Worm (Caenorhabditis elegans) whole organism, L2 larva: ENCODE measurements around the gene Y59H11AR.10.

Experiments used
- ama-1 ChIP-seq: fragments of 150-350 bp; optimal IDR thresholded peaks from 2 replicates; lab custom pipeline; 2018; ENCODE audit warnings: inconsistent platforms
- mab-5 ChIP-seq: fragments of 150-350 bp; optimal IDR thresholded peaks from 2 replicates; lab custom pipeline; 2014; ENCODE audit warnings: missing biosample characterization, missing genetic modification characterization

DNA sequence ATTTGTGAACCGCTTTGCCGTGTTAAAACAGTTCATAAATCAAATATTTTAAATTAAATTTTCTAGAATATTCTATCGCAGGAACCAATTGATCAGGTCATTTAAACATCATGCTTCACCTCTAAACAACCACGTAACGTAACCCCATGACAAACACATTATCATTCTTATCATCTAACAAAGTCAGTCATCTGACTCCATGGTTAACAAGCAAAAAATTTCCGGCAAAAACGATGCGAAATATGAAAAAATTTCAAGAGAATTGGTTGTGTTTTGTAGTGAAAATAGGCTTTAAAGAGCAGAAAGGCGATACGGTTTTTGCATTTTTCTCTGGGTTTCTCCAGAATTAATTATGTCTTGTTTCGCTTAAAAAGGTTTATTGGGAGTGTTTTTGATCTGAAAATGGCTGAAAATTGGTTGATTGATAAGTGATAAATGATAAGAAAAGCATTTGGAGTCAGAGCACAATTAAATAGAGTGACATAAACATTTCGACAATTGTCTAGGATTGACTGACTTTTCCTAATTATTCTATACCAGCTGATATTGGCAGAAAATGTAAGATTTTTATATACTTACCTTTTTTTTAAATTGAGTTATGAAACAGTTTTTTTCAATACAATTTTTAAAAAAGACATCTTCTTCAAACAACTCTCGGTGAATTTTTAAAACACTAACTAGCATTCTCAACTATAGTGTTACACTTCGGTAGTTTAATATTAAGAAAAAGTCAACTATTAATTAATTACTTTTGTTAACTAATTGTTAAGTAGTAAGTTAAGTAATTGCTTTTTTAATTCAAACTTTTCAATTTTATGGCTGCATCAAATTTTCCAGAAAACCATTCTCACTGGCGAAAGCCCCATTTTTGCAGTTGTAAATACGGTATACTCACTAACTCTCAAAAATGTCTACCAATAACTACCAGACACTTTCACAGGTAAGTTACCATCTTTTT is 17.6 kb upstream of the Y59H11AR.10 start, which contains the start of gene catp-7:
- no peak for TF ChIP-seq ama-1 (lab: Kevin White, UChicago)
- TF ChIP-seq mab-5 (tag; lab: Kevin White, UChicago) = no peak
